Worm (Caenorhabditis elegans): ENCODE results near the gene ghi-1.

ghi-1 gene

ce11 chrII:11612034-11612723 is 34.4 kb upstream of the ghi-1 start, which contains the start of gene F07A11.5:
Gene F07A11.5 (plus strand): TSS chrII:11612300.
- TF ChIP-seq pha-4 (tag; optimal IDR thresholded peaks at IDR 0.05) (peak; percentile 9), ceh-9 (tag; optimal IDR thresholded peaks at IDR 0.05) (no peak), mml-1 (tag; optimal IDR thresholded peaks at IDR 0.05) (no peak), daf-12 (tag; optimal IDR thresholded peaks at IDR 0.05) (no peak), nhr-76 (tag; optimal IDR thresholded peaks at IDR 0.05) (no peak), nhr-237 (tag; optimal IDR thresholded peaks at IDR 0.05) (no peak)

DNA sequence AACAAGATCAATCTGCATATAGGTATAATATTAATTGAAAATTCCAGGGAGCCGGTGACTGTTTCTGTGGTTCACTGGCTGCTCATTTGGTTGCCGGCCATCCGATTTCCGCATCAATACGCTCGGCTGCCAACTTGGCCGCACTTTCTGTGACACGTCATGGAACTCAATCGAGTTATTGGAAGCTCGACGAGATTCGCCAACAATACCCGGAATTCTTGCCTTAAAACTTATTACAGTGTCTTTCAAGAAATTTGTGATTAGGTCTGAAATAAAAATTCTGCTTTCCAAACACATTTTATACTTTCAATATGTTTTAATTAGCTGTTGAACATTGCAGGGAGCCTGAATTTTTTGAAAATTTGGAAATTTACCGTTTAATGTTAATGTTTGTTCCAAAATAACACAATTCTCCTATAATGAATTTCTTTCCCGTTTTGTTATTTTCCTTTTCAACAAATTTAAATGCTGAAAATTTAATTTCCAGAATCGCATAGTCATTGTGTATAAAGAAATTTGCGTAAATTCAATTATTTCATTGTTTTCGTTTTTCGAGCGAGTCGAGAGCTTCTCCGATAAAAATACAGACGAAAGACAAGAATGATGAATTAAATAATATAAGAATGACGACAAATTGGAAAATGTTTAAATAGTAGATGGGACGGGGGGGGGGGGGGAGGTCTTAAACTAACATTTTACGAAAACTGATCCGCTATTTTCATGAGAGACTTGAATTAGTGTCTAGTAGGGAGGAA is 32.3 kb upstream of the ghi-1 start:
- TF ChIP-seq ceh-28 (tag; optimal IDR thresholded peaks at IDR 0.05) (peak; percentile 58), ama-1 (optimal IDR thresholded peaks at IDR 0.05) (peak; percentile 47), elt-1 (tag; optimal IDR thresholded peaks at IDR 0.05) (no peak), mml-1 (tag; optimal IDR thresholded peaks at IDR 0.05) (no peak), aly-2 (tag; optimal IDR thresholded peaks at IDR 0.05) (peak; percentile 88), elt-2 (tag; optimal IDR thresholded peaks at IDR 0.05) (no peak), nhr-76 (tag; optimal IDR thresholded peaks at IDR 0.05) (no peak), nhr-23 (tag; optimal IDR thresholded peaks at IDR 0.05) (peak; percentile 71), mdl-1 (tag; optimal IDR thresholded peaks at IDR 0.05) (no peak)

- peak; percentile 88 for TF ChIP-seq nhr-23 (tag; optimal IDR thresholded peaks at IDR 0.05)
- TF ChIP-seq eor-1 (tag; optimal IDR thresholded peaks at IDR 0.05), result no peak
- TF ChIP-seq ceh-16 (tag; optimal IDR thresholded peaks at IDR 0.05), result no peak
- TF ChIP-seq nhr-43 (tag; optimal IDR thresholded peaks at IDR 0.05; ENCODE audit: poor library complexity, severe bottlenecking), result no peak
- TF ChIP-seq tbx-2 (tag; optimal IDR thresholded peaks at IDR 0.05), result no peak
- TF ChIP-seq elt-1 (tag; optimal IDR thresholded peaks at IDR 0.05), result no peak
These were observed 30.1 kb upstream of the ghi-1 start for ce11 chrII:11616333-11616942.

DNA sequence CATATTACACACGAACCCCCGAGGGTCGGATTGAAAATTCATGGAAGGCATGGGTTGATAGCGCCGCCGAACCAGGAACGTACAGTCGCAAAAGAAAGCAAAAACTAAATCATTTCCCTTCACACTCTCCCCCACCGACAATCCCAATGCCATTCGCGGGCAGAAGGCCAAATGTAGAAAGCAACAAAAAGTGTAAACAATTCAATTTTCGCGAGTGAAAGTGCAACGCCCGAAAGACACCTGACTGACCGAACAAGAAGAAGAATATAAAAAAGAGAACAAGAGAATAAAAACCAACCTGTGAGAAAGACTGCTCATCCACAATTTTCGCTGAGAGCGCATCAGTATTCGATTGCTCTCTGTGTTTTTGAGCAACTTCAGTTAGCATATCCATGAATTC is 28.8 kb upstream of the ghi-1 start:
- TF ChIP-seq nhr-77 (tag; optimal IDR thresholded peaks at IDR 0.05) (no peak), nfya-1 (tag; optimal IDR thresholded peaks at IDR 0.05; ENCODE audit: insufficient read depth) (peak; percentile 35), ama-1 (optimal IDR thresholded peaks at IDR 0.05) (peak; percentile 72), nhr-23 (tag; optimal IDR thresholded peaks at IDR 0.05) (peak; percentile 38), skn-1 (tag; optimal IDR thresholded peaks at IDR 0.05) (no peak), mdl-1 (tag; optimal IDR thresholded peaks at IDR 0.05) (no peak), pha-4 (tag; optimal IDR thresholded peaks at IDR 0.05) (peak; percentile 67), aly-2 (tag; optimal IDR thresholded peaks at IDR 0.05) (no peak), R02D3.7 (tag; optimal IDR thresholded peaks at IDR 0.05) (peak; percentile 16), ceh-82 (tag; optimal IDR thresholded peaks at IDR 0.05) (no peak), elt-2 (tag; optimal IDR thresholded peaks at IDR 0.05) (no peak), mml-1 (tag; optimal IDR thresholded peaks at IDR 0.05) (no peak), nhr-25 (tag; optimal IDR thresholded peaks at IDR 0.05) (peak; percentile 94), ceh-16 (tag; optimal IDR thresholded peaks at IDR 0.05) (no peak), egl-27 (tag; optimal IDR thresholded peaks at IDR 0.05) (peak; percentile 25), eor-1 (tag; optimal IDR thresholded peaks at IDR 0.05) (no peak), daf-12 (tag; optimal IDR thresholded peaks at IDR 0.05) (no peak), ceh-28 (tag; optimal IDR thresholded peaks at IDR 0.05) (no peak)

DNA sequence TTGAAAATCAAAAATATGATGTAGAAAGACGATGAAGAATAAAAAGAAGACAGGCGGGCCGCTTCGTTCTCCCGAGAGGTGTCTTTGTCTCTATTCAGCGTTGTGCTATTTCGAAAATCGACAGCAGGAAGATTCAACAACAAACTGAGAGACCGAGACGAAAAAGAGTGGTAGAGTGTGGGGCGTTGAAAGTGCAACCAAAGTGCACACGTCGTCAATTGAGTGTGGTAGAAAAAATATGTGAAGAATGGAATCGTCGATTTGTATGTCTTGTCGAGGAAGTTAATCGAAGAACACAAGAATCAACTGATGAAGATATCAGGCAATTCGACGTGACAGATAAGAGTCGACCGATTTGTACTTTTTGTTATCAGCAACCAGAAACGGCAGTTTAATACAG is 27.4 kb upstream of the ghi-1 start:
- no peak for TF ChIP-seq aly-2 (tag; optimal IDR thresholded peaks at IDR 0.05)
- TF ChIP-seq snpc-4 (tag; optimal IDR thresholded peaks at IDR 0.05), result peak; percentile 3
- TF ChIP-seq zag-1 (tag; optimal IDR thresholded peaks at IDR 0.05), result no peak
- TF ChIP-seq skn-1 (tag; optimal IDR thresholded peaks at IDR 0.05), result peak; percentile 8
- TF ChIP-seq ama-1 (optimal IDR thresholded peaks at IDR 0.05), result peak; percentile 62
- no peak for TF ChIP-seq tbx-2 (tag; optimal IDR thresholded peaks at IDR 0.05)
- peak; percentile 91 for TF ChIP-seq pqm-1 (tag; optimal IDR thresholded peaks at IDR 0.05)
- TF ChIP-seq ceh-82 (tag; optimal IDR thresholded peaks at IDR 0.05), result no peak
- TF ChIP-seq sea-2 (GFP tag; optimal IDR thresholded peaks at IDR 0.05), result no peak
- no peak for TF ChIP-seq lsy-12 (tag; optimal IDR thresholded peaks at IDR 0.05)
- TF ChIP-seq mml-1 (tag; optimal IDR thresholded peaks at IDR 0.05), result no peak
- peak; percentile 0 for TF ChIP-seq R02D3.7 (tag; optimal IDR thresholded peaks at IDR 0.05)
- peak; percentile 95 for TF ChIP-seq elt-2 (tag; optimal IDR thresholded peaks at IDR 0.05)
- no peak for TF ChIP-seq egl-5 (tag; optimal IDR thresholded peaks at IDR 0.05)
- TF ChIP-seq egl-27 (tag; optimal IDR thresholded peaks at IDR 0.05), result peak; percentile 22
- TF ChIP-seq daf-12 (tag; optimal IDR thresholded peaks at IDR 0.05), result peak; percentile 69
- peak; percentile 79 for TF ChIP-seq pha-4 (tag; optimal IDR thresholded peaks at IDR 0.05)
- no peak for TF ChIP-seq nhr-28 (tag; optimal IDR thresholded peaks at IDR 0.05)
- TF ChIP-seq lin-39 (tag; optimal IDR thresholded peaks at IDR 0.05), result peak; percentile 58
- no peak for TF ChIP-seq ZK546.5 (tag; optimal IDR thresholded peaks at IDR 0.05)
- peak; percentile 40 for TF ChIP-seq hmg-11 (tag; optimal IDR thresholded peaks at IDR 0.05)
- TF ChIP-seq elt-3 (tag; optimal IDR thresholded peaks at IDR 0.05), result peak in 1 of 3 experiments; percentile 30
- TF ChIP-seq fos-1 (tag; optimal IDR thresholded peaks at IDR 0.05), result no peak
- TF ChIP-seq ztf-11 (tag; optimal IDR thresholded peaks at IDR 0.05), result no peak
- no peak for TF ChIP-seq fkh-2 (tag; optimal IDR thresholded peaks at IDR 0.05)
- peak; percentile 58 for TF ChIP-seq jun-1 (tag; optimal IDR thresholded peaks at IDR 0.05)
- peak; percentile 88 for TF ChIP-seq nhr-76 (tag; optimal IDR thresholded peaks at IDR 0.05)
- peak; percentile 72 for TF ChIP-seq nhr-23 (tag; optimal IDR thresholded peaks at IDR 0.05)

Measured in whole organism, L3 larva.